Worm (Caenorhabditis elegans) whole organism, L2 larva: ENCODE measurements around the gene F11G11.5.

Source experiments
- C34F6.9 ChIP-seq: fragments of 150-350 bp; optimal IDR thresholded peaks from 2 replicates; lab custom pipeline; 2014; ENCODE audit warnings: missing biosample characterization, missing genetic modification characterization
- F13H6.1 ChIP-seq: sonication (generic microtip); optimal IDR thresholded peaks from 2 replicates; lab custom pipeline; 2016; ENCODE audit warnings: missing genetic modification characterization, missing compliant biosample characterization
- R02D3.7 ChIP-seq: fragments of 150-350 bp; optimal IDR thresholded peaks from 2 replicates; lab custom pipeline; 2014; ENCODE audit warnings: missing biosample characterization, missing genetic modification characterization
- Y55F3AM.14 ChIP-seq: fragments of 200-800 bp; sonication (Bioruptor generic); optimal IDR thresholded peaks from 2 replicates; lab custom pipeline; 2018; ENCODE audit warnings: mild to moderate bottlenecking, missing genetic modification characterization, missing compliant biosample characterization
- ZK546.5 ChIP-seq: sonication (generic microtip); optimal IDR thresholded peaks from 2 replicates; lab custom pipeline; 2017; ENCODE audit warnings: missing biosample characterization, missing genetic modification characterization
- alr-1 ChIP-seq: fragments of 150-350 bp; optimal IDR thresholded peaks from 2 replicates; lab custom pipeline; 2014; ENCODE audit warnings: missing biosample characterization, missing genetic modification characterization
- aly-2 ChIP-seq: fragments of 150-350 bp; optimal IDR thresholded peaks from 2 replicates; lab custom pipeline; 2014; ENCODE audit warnings: missing biosample characterization, missing genetic modification characterization
- ama-1 ChIP-seq: fragments of 150-350 bp; optimal IDR thresholded peaks from 2 replicates; lab custom pipeline; 2018; ENCODE audit warnings: inconsistent platforms
- blmp-1 ChIP-seq: sonication (generic microtip); optimal IDR thresholded peaks from 2 replicates; lab custom pipeline; 2017; ENCODE audit warnings: missing genetic modification characterization, mild to moderate bottlenecking, missing compliant biosample characterization, antibody characterized with exemption, moderate library complexity; ENCODE audit not compliant: insufficient read depth
- ceh-16 ChIP-seq: fragments of 150-350 bp; optimal IDR thresholded peaks from 2 replicates; lab custom pipeline; 2014; ENCODE audit warnings: missing biosample characterization, missing genetic modification characterization
- ceh-82 ChIP-seq: fragments of 150-350 bp; optimal IDR thresholded peaks from 2 replicates; lab custom pipeline; 2014; ENCODE audit warnings: missing biosample characterization, missing genetic modification characterization
- crh-2 ChIP-seq: sonication (generic microtip); optimal IDR thresholded peaks from 2 replicates; lab custom pipeline; 2017; ENCODE audit warnings: missing biosample characterization, missing genetic modification characterization
- dmd-4 ChIP-seq: sonication (generic microtip); optimal IDR thresholded peaks from 2 replicates; lab custom pipeline; 2017; ENCODE audit warnings: missing biosample characterization, missing genetic modification characterization
- egl-27 ChIP-seq: sonication (generic microtip); optimal IDR thresholded peaks from 3 replicates; lab custom pipeline; 2017; ENCODE audit warnings: missing biosample characterization, missing genetic modification reagents, missing genetic modification characterization
- elt-1 ChIP-seq: fragments of 150-350 bp; optimal IDR thresholded peaks from 2 replicates; lab custom pipeline; 2014; ENCODE audit warnings: missing biosample characterization, missing genetic modification characterization
- elt-3 ChIP-seq: sonication (generic microtip); optimal IDR thresholded peaks from 2 replicates; lab custom pipeline; 2017; ENCODE audit warnings: missing biosample characterization, missing genetic modification characterization
- fos-1 ChIP-seq: fragments of 150-350 bp; optimal IDR thresholded peaks from 2 replicates; lab custom pipeline; 2014; ENCODE audit warnings: missing biosample characterization, missing genetic modification characterization
- gmeb-1 ChIP-seq: fragments of 150-350 bp; optimal IDR thresholded peaks from 2 replicates; lab custom pipeline; 2014; ENCODE audit warnings: missing biosample characterization, missing genetic modification characterization
- lin-11 ChIP-seq: fragments of 150-350 bp; sonication (generic microtip); optimal IDR thresholded peaks from 2 replicates; lab custom pipeline; 2014; ENCODE audit warnings: missing biosample characterization, missing genetic modification characterization, inconsistent platforms, mixed read lengths
- lin-13 ChIP-seq: fragments of 150-350 bp; optimal IDR thresholded peaks from 2 replicates; lab custom pipeline; 2014; ENCODE audit warnings: missing biosample characterization, missing genetic modification reagents, missing genetic modification characterization
- lin-39 ChIP-seq: fragments of 150-350 bp; optimal IDR thresholded peaks from 2 replicates; lab custom pipeline; 2014; ENCODE audit warnings: missing biosample characterization, missing genetic modification reagents, missing genetic modification characterization
- lsy-2 ChIP-seq, 2 experiments: fragments of 150-350 bp in 1 of 2; sonication (generic microtip) in 1 of 2; optimal IDR thresholded peaks; 2 replicates each; lab custom pipeline; 2014 to 2017; ENCODE audit warnings: missing biosample characterization in 2 of 2, missing genetic modification characterization in 2 of 2
- mab-5 ChIP-seq: fragments of 150-350 bp; optimal IDR thresholded peaks from 2 replicates; lab custom pipeline; 2014; ENCODE audit warnings: missing biosample characterization, missing genetic modification characterization
- mbf-1 ChIP-seq: sonication (generic microtip); optimal IDR thresholded peaks from 2 replicates; lab custom pipeline; 2017; ENCODE audit warnings: missing biosample characterization, missing genetic modification characterization
- mdl-1 ChIP-seq, 2 experiments: fragments of 150-350 bp in 1 of 2; sonication (generic microtip) in 1 of 2; optimal IDR thresholded peaks; 2 replicates each; lab custom pipeline; 2017; ENCODE audit warnings: missing biosample characterization in 2 of 2, missing genetic modification characterization in 2 of 2
- nhr-10 ChIP-seq: sonication (generic microtip); optimal IDR thresholded peaks from 2 replicates; lab custom pipeline; 2017; ENCODE audit warnings: missing biosample characterization, missing genetic modification characterization
- nhr-11 ChIP-seq: fragments of 150-350 bp; optimal IDR thresholded peaks from 2 replicates; lab custom pipeline; 2014; ENCODE audit warnings: missing biosample characterization, missing genetic modification characterization
- nhr-12 ChIP-seq: fragments of 150-350 bp; optimal IDR thresholded peaks from 2 replicates; lab custom pipeline; 2014; ENCODE audit warnings: missing biosample characterization, missing genetic modification characterization
- nhr-129 ChIP-seq: fragments of 150-350 bp; optimal IDR thresholded peaks from 2 replicates; lab custom pipeline; 2014; ENCODE audit warnings: missing biosample characterization, missing genetic modification characterization
- nhr-21 ChIP-seq: fragments of 150-350 bp; optimal IDR thresholded peaks from 2 replicates; lab custom pipeline; 2014; ENCODE audit warnings: missing biosample characterization, missing genetic modification characterization
- nhr-23 ChIP-seq: fragments of 150-350 bp; optimal IDR thresholded peaks from 2 replicates; lab custom pipeline; 2014; ENCODE audit warnings: missing biosample characterization, missing genetic modification reagents, missing genetic modification characterization
- nhr-237 ChIP-seq: fragments of 150-350 bp; optimal IDR thresholded peaks from 2 replicates; lab custom pipeline; 2014; ENCODE audit warnings: missing biosample characterization, missing genetic modification characterization
- nhr-25 ChIP-seq: fragments of 150-350 bp; sonication (generic microtip); optimal IDR thresholded peaks from 3 replicates; lab custom pipeline; 2014; ENCODE audit warnings: missing biosample characterization, missing genetic modification characterization
- nhr-6 ChIP-seq: fragments of 150-350 bp; optimal IDR thresholded peaks from 2 replicates; lab custom pipeline; 2014; ENCODE audit warnings: missing biosample characterization, missing genetic modification characterization
- sem-4 ChIP-seq: fragments of 150-350 bp; optimal IDR thresholded peaks from 2 replicates; lab custom pipeline; 2014; ENCODE audit warnings: missing biosample characterization, missing genetic modification reagents, missing genetic modification characterization
- sma-3 ChIP-seq: sonication (generic microtip); optimal IDR thresholded peaks from 2 replicates; lab custom pipeline; 2016; ENCODE audit warnings: missing genetic modification reagents, missing genetic modification characterization, missing compliant biosample characterization
- sma-9 ChIP-seq, 2 experiments: fragments of 150-350 bp in 1 of 2; sonication (generic microtip) in 1 of 2; optimal IDR thresholded peaks; 2 replicates each; lab custom pipeline; 2014 to 2016; ENCODE audit warnings: missing genetic modification characterization in 2 of 2, mild to moderate bottlenecking in 1 of 2, missing biosample characterization in 1 of 2, missing compliant biosample characterization in 1 of 2, missing genetic modification reagents in 1 of 2, moderate library complexity in 1 of 2
- snpc-4 ChIP-seq: fragments of 150-350 bp; optimal IDR thresholded peaks from 2 replicates; lab custom pipeline; 2014; ENCODE audit warnings: missing biosample characterization, missing genetic modification characterization
- unc-39 ChIP-seq: fragments of 150-350 bp; optimal IDR thresholded peaks from 2 replicates; lab custom pipeline; 2014; ENCODE audit warnings: missing biosample characterization, missing genetic modification characterization
- unc-55 ChIP-seq: fragments of 150-350 bp; sonication (generic microtip); optimal IDR thresholded peaks from 3 replicates; lab custom pipeline; 2014; ENCODE audit warnings: missing biosample characterization, missing genetic modification reagents, missing genetic modification characterization
- unc-62 ChIP-seq: fragments of 150-350 bp; optimal IDR thresholded peaks from 2 replicates; lab custom pipeline; 2014; ENCODE audit warnings: missing biosample characterization, missing genetic modification reagents, missing genetic modification characterization
- zag-1 ChIP-seq: fragments of 150-350 bp; optimal IDR thresholded peaks from 2 replicates; lab custom pipeline; 2014; ENCODE audit warnings: missing biosample characterization, missing genetic modification characterization
- ztf-1 ChIP-seq: fragments of 200-800 bp; sonication (Bioruptor generic); conservative IDR thresholded peaks from 2 replicates; pipeline ENCODE4 v1.3.6; 2022; ENCODE audit warnings: missing genetic modification characterization, missing compliant biosample characterization
- ztf-4 ChIP-seq: fragments of 150-350 bp; optimal IDR thresholded peaks from 2 replicates; lab custom pipeline; 2014; ENCODE audit warnings: missing biosample characterization, missing genetic modification characterization

Gene F11G11.5

ce11 chrII:4851594-4852106 is 6.1 kb upstream of the F11G11.5 start, which contains the start of gene dnj-9 (continued):
- TF ChIP-seq egl-27 (tag; lab: Kevin White, UChicago) (peak; percentile 94), ztf-4 (tag; lab: Kevin White, UChicago) (peak; percentile 91), fos-1 (tag; lab: Kevin White, UChicago) (peak; percentile 77), elt-1 (tag; lab: Kevin White, UChicago) (no peak), sma-9 (GFP tag; optimal IDR thresholded peaks at IDR 0.05; lab: Kevin White, UChicago) (peak; percentile 98), sma-9 (tag; optimal IDR thresholded peaks at IDR 0.05; lab: Kevin White, UChicago) (no peak), unc-55 (peak; percentile 98), mab-5 (tag; lab: Kevin White, UChicago) (peak; percentile 93), elt-3 (tag; lab: Kevin White, UChicago) (no peak)

DNA sequence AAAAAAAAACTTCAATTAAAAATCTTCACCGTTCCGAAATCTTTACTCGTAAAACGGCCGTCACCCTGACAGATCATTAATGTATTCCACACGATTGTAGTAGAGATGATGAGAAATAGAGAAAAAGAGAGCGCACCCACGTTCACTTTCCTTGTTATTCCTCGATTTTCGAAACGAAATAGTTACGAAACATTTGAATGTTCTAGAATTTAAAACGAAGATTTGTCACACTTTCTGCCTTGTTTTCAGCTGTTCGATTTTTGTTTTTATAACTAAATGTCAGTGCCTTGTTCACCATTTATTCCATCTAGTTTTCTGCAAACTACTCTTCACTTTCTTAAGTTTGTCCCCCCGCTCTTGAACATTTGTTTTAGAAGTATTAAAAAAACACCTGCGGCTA is 3.0 kb upstream of the F11G11.5 start:
- TF ChIP-seq ceh-82 (tag; lab: Kevin White, UChicago) (no peak), C34F6.9 (tag; lab: Kevin White, UChicago) (peak; percentile 39), lsy-2 (tag; optimal IDR thresholded peaks at IDR 0.05; lab: Kevin White, UChicago) (no peak), unc-55 (peak; percentile 35)

DNA sequence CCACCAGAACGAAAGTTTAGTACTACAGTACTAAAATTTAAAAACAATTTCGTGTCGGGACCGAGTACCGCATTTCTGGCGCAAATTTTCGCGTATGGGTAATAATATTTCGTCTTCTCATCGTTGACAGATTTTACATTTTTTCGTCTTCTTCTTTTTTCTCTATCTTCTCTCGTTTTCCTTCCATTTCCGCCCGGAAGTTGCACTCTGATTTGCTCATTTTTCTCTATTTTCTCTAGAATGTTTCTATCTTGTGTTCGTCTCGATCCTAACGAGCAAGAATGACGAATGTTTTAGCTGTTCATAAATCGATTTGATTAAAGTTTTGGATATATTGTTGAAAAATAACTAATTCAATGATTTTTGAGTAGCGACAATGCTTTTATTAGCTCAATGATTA is 2.2 kb upstream of the F11G11.5 start:
- TF ChIP-seq lsy-2 (tag; optimal IDR thresholded peaks at IDR 0.05; lab: Kevin White, UChicago) (peak; percentile 2 to 24), sma-9 (GFP tag; optimal IDR thresholded peaks at IDR 0.05; lab: Kevin White, UChicago) (peak; percentile 49), sma-9 (tag; optimal IDR thresholded peaks at IDR 0.05; lab: Kevin White, UChicago) (no peak), mab-5 (tag; lab: Kevin White, UChicago) (no peak), C34F6.9 (tag; lab: Kevin White, UChicago) (peak; percentile 15), unc-39 (no peak), nhr-11 (tag; lab: Kevin White, UChicago) (no peak)

ce11 chrII:4856113-4856512 is 1.6 kb upstream of the F11G11.5 start:
- TF ChIP-seq unc-55 (peak; percentile 6), nhr-11 (tag; lab: Kevin White, UChicago) (no peak), mab-5 (tag; lab: Kevin White, UChicago) (no peak), sem-4 (no peak), F13H6.1 (tag; lab: Kevin White, UChicago) (no peak), nhr-237 (tag; lab: Kevin White, UChicago) (no peak), unc-39 (no peak), lin-13 (GFP tag; lab: Kevin White, UChicago) (no peak), unc-62 (GFP tag; lab: Kevin White, UChicago) (no peak), ceh-82 (tag; lab: Kevin White, UChicago) (no peak), lin-11 (tag; lab: Kevin White, UChicago) (no peak), nhr-25 (tag; lab: Kevin White, UChicago) (peak; percentile 73), fos-1 (tag; lab: Kevin White, UChicago) (no peak), egl-27 (tag; lab: Kevin White, UChicago) (no peak), mbf-1 (tag; lab: Kevin White, UChicago) (no peak), elt-3 (tag; lab: Kevin White, UChicago) (no peak), gmeb-1 (peak; percentile 11), nhr-10 (no peak), aly-2 (tag; lab: Kevin White, UChicago) (no peak), nhr-6 (tag; lab: Kevin White, UChicago) (no peak), R02D3.7 (no peak), Y55F3AM.14 (GFP tag; lab: Kevin White, UChicago) (no peak), snpc-4 (tag; lab: Kevin White, UChicago) (no peak), mdl-1 (tag; optimal IDR thresholded peaks at IDR 0.05; lab: Kevin White, UChicago) (no peak), elt-1 (tag; lab: Kevin White, UChicago) (no peak), sma-3 (GFP tag; lab: Kevin White, UChicago) (no peak), C34F6.9 (tag; lab: Kevin White, UChicago) (peak; percentile 54), crh-2 (peak; percentile 4), ama-1 (lab: Kevin White, UChicago) (no peak), zag-1 (tag; lab: Kevin White, UChicago) (no peak), nhr-23 (tag; lab: Kevin White, UChicago) (no peak), lsy-2 (tag; optimal IDR thresholded peaks at IDR 0.05; lab: Kevin White, UChicago) (peak in 1 of 2 experiments; percentile 52), sma-9 (GFP tag; optimal IDR thresholded peaks at IDR 0.05; lab: Kevin White, UChicago) (peak; percentile 32), sma-9 (tag; optimal IDR thresholded peaks at IDR 0.05; lab: Kevin White, UChicago) (no peak), nhr-12 (tag; lab: Kevin White, UChicago) (no peak), ztf-1 (GFP tag; lab: Robert Waterston, UW) (no peak), ztf-4 (tag; lab: Kevin White, UChicago) (no peak), alr-1 (tag; lab: Kevin White, UChicago) (no peak), nhr-21 (tag; lab: Kevin White, UChicago) (peak; percentile 58), blmp-1 (tag; lab: Kevin White, UChicago) (no peak), dmd-4 (tag; lab: Kevin White, UChicago) (no peak), ZK546.5 (tag; lab: Kevin White, UChicago) (no peak), ceh-16 (no peak), lin-39 (tag; lab: Kevin White, UChicago) (no peak), nhr-129 (tag; lab: Kevin White, UChicago) (peak; percentile 13)
